Worm (Caenorhabditis elegans) whole organism, L4 larva: ENCODE results near the gene T05H4.4.

ENCODE experiments used
- Y5F2A.4 ChIP-seq: fragments of 200-800 bp; sonication (Bioruptor generic); optimal IDR thresholded peaks from 2 replicates; lab custom pipeline; 2018; ENCODE audit warnings: mild to moderate bottlenecking, missing genetic modification characterization, missing compliant biosample characterization
- ces-1 ChIP-seq: fragments of 150-350 bp; sonication (generic microtip); optimal IDR thresholded peaks from 4 replicates; lab custom pipeline; 2014; ENCODE audit warnings: missing biosample characterization, missing genetic modification reagents, missing genetic modification characterization
- dpl-1 ChIP-seq: fragments of 150-350 bp; optimal IDR thresholded peaks from 2 replicates; lab custom pipeline; 2014; ENCODE audit warnings: missing biosample characterization, missing genetic modification reagents, missing genetic modification characterization
- egl-27 ChIP-seq: sonication (generic microtip); optimal IDR thresholded peaks from 3 replicates; lab custom pipeline; 2017; ENCODE audit warnings: missing biosample characterization, missing genetic modification reagents, missing genetic modification characterization
- hif-1 ChIP-seq, 2 experiments: sonication (generic microtip); optimal IDR thresholded peaks; 2 replicates each; lab custom pipeline; 2016 to 2017; ENCODE audit warnings: missing compliant biosample characterization in 2 of 2, missing genetic modification characterization in 2 of 2, missing genetic modification reagents in 2 of 2, missing genotype in 2 of 2, mild to moderate bottlenecking in 1 of 2
- lin-13 ChIP-seq: fragments of 150-350 bp; optimal IDR thresholded peaks from 2 replicates; lab custom pipeline; 2014; ENCODE audit warnings: missing biosample characterization, missing genetic modification reagents, missing genetic modification characterization
- nhr-237 ChIP-seq: sonication (generic microtip); optimal IDR thresholded peaks from 2 replicates; lab custom pipeline; 2017; ENCODE audit warnings: missing biosample characterization, missing genetic modification characterization
- unc-130 ChIP-seq: sonication (generic microtip); optimal IDR thresholded peaks from 2 replicates; lab custom pipeline; 2016; ENCODE audit warnings: missing genetic modification reagents, missing genetic modification characterization, missing compliant biosample characterization

ce11 chrV:6453122-6453521 lies 14.4 kb downstream of the T05H4.4 start, which contains the start of gene acl-9:
- TF ChIP-seq ces-1 (GFP tag; lab: Kevin White, UChicago) (no peak), unc-130 (GFP tag; lab: Kevin White, UChicago) (no peak), lin-13 (GFP tag; lab: Kevin White, UChicago) (no peak), hif-1 (tag; optimal IDR thresholded peaks at IDR 0.05; lab: Kevin White, UChicago) (no peak), nhr-237 (no peak), egl-27 (no peak), Y5F2A.4 (GFP tag; lab: Kevin White, UChicago) (no peak), dpl-1 (GFP tag; lab: Kevin White, UChicago) (no peak)
